Worm (Caenorhabditis elegans) whole organism, L4 larva: ENCODE data around the gene tag-314.

Source experiments
- F26F4.8 ChIP-seq: fragments of 200-800 bp; sonication (Bioruptor generic); conservative IDR thresholded peaks from 2 replicates; pipeline ENCODE4 v1.3.6; 2022; ENCODE audit warnings: missing genetic modification characterization, missing compliant biosample characterization
- F44E2.7 ChIP-seq: fragments of 200-800 bp; sonication (Bioruptor generic); IDR thresholded peaks from 2 replicates; pipeline ENCODE4 v2.1.2; 2022; ENCODE audit warnings: missing genetic modification characterization, missing compliant biosample characterization
- Y75B8A.6 ChIP-seq: fragments of 200-800 bp; sonication (Bioruptor generic); IDR thresholded peaks from 2 replicates; pipeline ENCODE4 v1.3.6; 2022; ENCODE audit warnings: missing genetic modification reagents, missing genetic modification characterization, missing compliant biosample characterization
- ZK337.2 ChIP-seq: fragments of 200-800 bp; sonication (Bioruptor generic); IDR thresholded peaks from 2 replicates; pipeline ENCODE4 v1.3.6; 2022; ENCODE audit warnings: missing genetic modification reagents, missing genetic modification characterization, missing compliant biosample characterization
- ZK546.5 ChIP-seq, 2 experiments: sonication (generic microtip); optimal IDR thresholded peaks; 2 replicates each; lab custom pipeline; 2017; ENCODE audit warnings: missing biosample characterization in 2 of 2, missing genetic modification characterization in 2 of 2
- aha-1 ChIP-seq: fragments of 150-350 bp; peaks from one replicate; lab custom pipeline; 2014; ENCODE audit warnings: missing biosample characterization, missing genetic modification characterization
- ceh-20 ChIP-seq: fragments of 200-800 bp; sonication (Bioruptor generic); IDR thresholded peaks from 2 replicates; pipeline ENCODE4 v1.3.6; 2022; ENCODE audit warnings: missing genetic modification reagents, missing genetic modification characterization, missing compliant biosample characterization
- ceh-28 ChIP-seq: fragments of 150-350 bp; optimal IDR thresholded peaks from 2 replicates; lab custom pipeline; 2014; ENCODE audit warnings: missing biosample characterization, missing genetic modification reagents, missing genetic modification characterization
- ces-1 ChIP-seq: fragments of 150-350 bp; sonication (generic microtip); optimal IDR thresholded peaks from 4 replicates; lab custom pipeline; 2014; ENCODE audit warnings: missing biosample characterization, missing genetic modification reagents, missing genetic modification characterization
- daf-16 ChIP-seq, 3 experiments: sonication (generic microtip); optimal IDR thresholded peaks; 2 replicates each; lab custom pipeline; 2016 to 2017; ENCODE audit warnings: missing genetic modification characterization in 3 of 3, missing genetic modification reagents in 3 of 3, mild to moderate bottlenecking in 2 of 3, missing compliant biosample characterization in 2 of 3, missing biosample characterization in 1 of 3, moderate library complexity in 1 of 3
- dmd-6 ChIP-seq: fragments of 200-800 bp; sonication (Bioruptor generic); IDR thresholded peaks from 2 replicates; pipeline ENCODE4 v1.3.6; 2022; ENCODE audit warnings: missing genetic modification reagents, missing genetic modification characterization, missing compliant biosample characterization
- dpl-1 ChIP-seq: fragments of 150-350 bp; optimal IDR thresholded peaks from 2 replicates; lab custom pipeline; 2014; ENCODE audit warnings: missing biosample characterization, missing genetic modification reagents, missing genetic modification characterization
- dve-1 ChIP-seq: sonication (generic microtip); optimal IDR thresholded peaks from 2 replicates; lab custom pipeline; 2017; ENCODE audit warnings: antibody characterized with exemption, mild to moderate bottlenecking, missing genetic modification characterization, missing compliant biosample characterization; ENCODE audit not compliant: insufficient read depth
- fkh-10 ChIP-seq: fragments of 150-350 bp; optimal IDR thresholded peaks from 2 replicates; lab custom pipeline; 2014; ENCODE audit warnings: missing biosample characterization, missing genetic modification reagents, missing genetic modification characterization
- hlh-11 ChIP-seq: fragments of 200-800 bp; sonication (Bioruptor generic); optimal IDR thresholded peaks from 2 replicates; lab custom pipeline; 2018; ENCODE audit warnings: mild to moderate bottlenecking, missing genetic modification characterization, missing compliant biosample characterization
- hlh-30 ChIP-seq: sonication (generic microtip); optimal IDR thresholded peaks from 2 replicates; lab custom pipeline; 2017; ENCODE audit warnings: antibody characterized with exemption, mild to moderate bottlenecking, missing genetic modification characterization, missing compliant biosample characterization; ENCODE audit not compliant: insufficient read depth
- lin-1 ChIP-seq: fragments of 200-800 bp; sonication (Bioruptor generic); IDR thresholded peaks from 2 replicates; pipeline ENCODE4 v1.3.6; 2022; ENCODE audit warnings: missing genetic modification reagents, missing genetic modification characterization, missing compliant biosample characterization
- lin-13 ChIP-seq: fragments of 150-350 bp; optimal IDR thresholded peaks from 2 replicates; lab custom pipeline; 2014; ENCODE audit warnings: missing biosample characterization, missing genetic modification reagents, missing genetic modification characterization
- lir-3 ChIP-seq: sonication (generic microtip); optimal IDR thresholded peaks from 2 replicates; lab custom pipeline; 2016; ENCODE audit warnings: mild to moderate bottlenecking, missing genetic modification characterization, missing compliant biosample characterization
- lsy-2 ChIP-seq, 2 experiments: fragments of 150-350 bp in 1 of 2; sonication (generic microtip) in 1 of 2; optimal IDR thresholded peaks; 2 replicates each; lab custom pipeline; 2014 to 2017; ENCODE audit warnings: missing biosample characterization in 2 of 2, missing genetic modification characterization in 2 of 2
- madf-9 ChIP-seq: fragments of 200-800 bp; sonication (Bioruptor generic); conservative IDR thresholded peaks from 2 replicates; pipeline ENCODE4 v1.3.6; 2022; ENCODE audit warnings: missing genetic modification reagents, missing genetic modification characterization, missing compliant biosample characterization
- mdl-1 ChIP-seq, 2 experiments: fragments of 150-350 bp in 1 of 2; sonication (generic microtip) in 1 of 2; optimal IDR thresholded peaks; 2 replicates each; lab custom pipeline; 2014 to 2017; ENCODE audit warnings: missing biosample characterization in 2 of 2, missing genetic modification characterization in 2 of 2
- mep-1 ChIP-seq: fragments of 150-350 bp; sonication (generic microtip); optimal IDR thresholded peaks from 3 replicates; lab custom pipeline; 2014; ENCODE audit warnings: missing biosample characterization, missing genetic modification characterization
- mes-2 ChIP-seq: sonication (generic microtip); optimal IDR thresholded peaks from 2 replicates; lab custom pipeline; 2016; ENCODE audit warnings: missing genotype, mild to moderate bottlenecking, missing genetic modification characterization, missing compliant biosample characterization; ENCODE audit not compliant: poor library complexity, severe bottlenecking
- nhr-10 ChIP-seq: fragments of 150-350 bp; optimal IDR thresholded peaks from 2 replicates; lab custom pipeline; 2014; ENCODE audit warnings: missing biosample characterization, missing genetic modification characterization
- nhr-28 ChIP-seq: fragments of 150-350 bp; optimal IDR thresholded peaks from 2 replicates; lab custom pipeline; 2014; ENCODE audit warnings: missing biosample characterization, missing genetic modification characterization
- nhr-41 ChIP-seq: fragments of 200-800 bp; sonication (Bioruptor generic); IDR thresholded peaks from 2 replicates; pipeline ENCODE4 v1.3.6; 2022; ENCODE audit warnings: missing genetic modification reagents, missing genetic modification characterization, missing compliant biosample characterization
- nhr-6 ChIP-seq: fragments of 150-350 bp; optimal IDR thresholded peaks from 2 replicates; lab custom pipeline; 2014; ENCODE audit warnings: missing biosample characterization, missing genetic modification characterization
- nhr-76 ChIP-seq: fragments of 150-350 bp; optimal IDR thresholded peaks from 2 replicates; lab custom pipeline; 2014; ENCODE audit warnings: missing biosample characterization, missing genetic modification characterization
- nhr-77 ChIP-seq: fragments of 150-350 bp; optimal IDR thresholded peaks from 2 replicates; lab custom pipeline; 2014; ENCODE audit warnings: missing biosample characterization, missing genetic modification characterization
- pha-4 ChIP-seq, 2 experiments: fragments of 150-350 bp in 1 of 2; fragments of 200-800 bp in 1 of 2; sonication (Bioruptor generic) in 1 of 2; IDR thresholded peaks in 1 of 2; optimal IDR thresholded peaks in 1 of 2; 2 replicates each; pipeline versions ENCODE4 v1.3.6 to Lab custom; 2014 to 2022; ENCODE audit warnings: missing genetic modification characterization in 2 of 2, missing genetic modification reagents in 2 of 2, missing biosample characterization in 1 of 2, missing compliant biosample characterization in 1 of 2
- php-3 ChIP-seq: fragments of 200-800 bp; sonication (Bioruptor generic); IDR thresholded peaks from 2 replicates; pipeline ENCODE4 v1.3.6; 2022; ENCODE audit warnings: missing genetic modification reagents, missing genetic modification characterization, missing compliant biosample characterization
- pqm-1 ChIP-seq: sonication (generic microtip); optimal IDR thresholded peaks from 2 replicates; lab custom pipeline; 2017; ENCODE audit warnings: missing biosample characterization, missing genetic modification characterization
- sdz-12 ChIP-seq: fragments of 200-800 bp; sonication (Bioruptor generic); optimal IDR thresholded peaks from 2 replicates; lab custom pipeline; 2018; ENCODE audit warnings: mild to moderate bottlenecking, missing genetic modification characterization, missing compliant biosample characterization
- snpc-1.2 ChIP-seq: fragments of 200-800 bp; sonication (Bioruptor generic); IDR thresholded peaks from 2 replicates; pipeline ENCODE4 v1.3.6; 2022; ENCODE audit warnings: missing genetic modification reagents, missing genetic modification characterization, missing compliant biosample characterization
- spr-3 ChIP-seq: fragments of 200-800 bp; sonication (Bioruptor generic); optimal IDR thresholded peaks from 2 replicates; lab custom pipeline; 2018; ENCODE audit warnings: mild to moderate bottlenecking, missing genetic modification characterization, missing compliant biosample characterization
- unc-62 ChIP-seq, 3 experiments: fragments of 150-350 bp in 1 of 3; sonication (generic microtip); optimal IDR thresholded peaks in 2 of 3; peaks in 1 of 3; 1 replicate in 1 of 3; 2 replicates in 2 of 3; lab custom pipeline; 2014 to 2017; ENCODE audit warnings: missing biosample characterization in 3 of 3, missing genetic modification characterization in 3 of 3, missing genetic modification reagents in 3 of 3, missing genotype in 1 of 3
- zip-11 ChIP-seq: fragments of 200-800 bp; sonication (Bioruptor generic); IDR thresholded peaks from 2 replicates; pipeline ENCODE4 v1.3.6; 2022; ENCODE audit warnings: missing genetic modification characterization, missing compliant biosample characterization

tag-314 gene

DNA sequence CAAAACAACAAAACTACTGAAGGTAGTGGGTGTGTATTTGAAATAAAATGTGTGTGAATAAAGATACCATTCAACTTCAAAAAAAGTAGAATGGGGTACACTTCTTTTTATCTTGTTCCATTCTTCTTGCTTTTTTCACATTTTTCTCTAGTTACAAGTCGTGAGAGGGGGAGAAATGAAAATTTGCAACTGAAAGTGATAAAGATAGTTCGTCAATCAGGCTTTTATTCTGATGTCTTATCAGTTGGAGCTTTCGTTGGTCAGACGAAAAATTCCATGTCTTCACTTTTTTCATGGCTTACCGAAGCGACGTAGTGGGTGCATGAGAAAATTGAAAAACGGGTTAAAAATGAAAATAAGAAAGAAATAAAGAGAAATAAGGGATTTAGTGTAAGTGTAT lies 5.2 kb upstream of the tag-314 start, which contains the start of gene Y32F6A.4:
Gene Y32F6A.4, minus strand, starts transcription at position 347 of the 400 bp plus-strand sequence.
- TF ChIP-seq pqm-1 (tag; lab: Kevin White, UChicago) (peak; percentile 69), hlh-11 (tag; lab: Kevin White, UChicago) (peak; percentile 15), php-3 (GFP tag; lab: Robert Waterston, UW) (peak; percentile 17; the same call in 1 of the 2 replicates), nhr-6 (tag; lab: Kevin White, UChicago) (no peak), zip-11 (GFP tag; lab: Robert Waterston, UW) (no peak), lsy-2 (tag; optimal IDR thresholded peaks at IDR 0.05; lab: Kevin White, UChicago) (no peak), dmd-6 (peak; percentile 41; the same call in 1 of the 2 replicates), daf-16 (GFP tag; optimal IDR thresholded peaks at IDR 0.05; lab: Kevin White, UChicago) (no peak), daf-16 (tag; optimal IDR thresholded peaks at IDR 0.05; lab: Kevin White, UChicago) (peak; percentile 45), unc-62 (GFP tag; optimal IDR thresholded peaks at IDR 0.05 in 1 of 2; lab: Kevin White, UChicago) (peak in 1 of 2 experiments; percentile 81), unc-62 (tag; optimal IDR thresholded peaks at IDR 0.05; lab: Kevin White, UChicago) (no peak), nhr-28 (tag; lab: Kevin White, UChicago) (peak; percentile 39)

DNA sequence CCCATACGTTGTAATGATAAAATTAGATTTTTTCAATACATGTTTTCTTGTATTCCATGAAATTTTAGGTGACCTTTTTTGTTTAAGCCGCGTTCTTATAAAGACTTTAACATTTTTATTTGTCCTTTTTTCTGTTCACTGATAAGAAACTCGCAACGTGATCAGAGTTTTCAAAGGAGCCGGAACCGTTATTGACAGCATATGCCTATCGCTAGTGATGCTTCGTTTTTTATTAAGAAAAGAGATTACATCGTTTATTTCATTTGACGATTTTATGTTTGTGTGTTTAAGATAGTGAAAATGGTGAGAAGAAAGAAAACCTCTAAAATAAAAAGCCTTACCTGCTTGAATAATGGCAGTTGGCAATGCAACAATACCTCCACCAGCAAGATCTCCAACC lies 4.1 kb upstream of the tag-314 start:
- TF ChIP-seq sdz-12 (GFP tag; lab: Kevin White, UChicago) (no peak), hlh-30 (tag; lab: Kevin White, UChicago) (peak; percentile 31), dmd-6 (peak; percentile 89), pha-4 (GFP tag; IDR thresholded peaks at IDR 0.05; lab: Robert Waterston, UW) (peak; percentile 34; the same call in 1 of the 2 replicates), pha-4 (tag; optimal IDR thresholded peaks at IDR 0.05; lab: Kevin White, UChicago) (no peak), nhr-28 (tag; lab: Kevin White, UChicago) (peak; percentile 87), daf-16 (GFP tag; optimal IDR thresholded peaks at IDR 0.05; lab: Kevin White, UChicago) (peak in 1 of 2 experiments; percentile 6), daf-16 (tag; optimal IDR thresholded peaks at IDR 0.05; lab: Kevin White, UChicago) (peak; percentile 91), snpc-1.2 (no peak), dve-1 (tag; lab: Kevin White, UChicago) (peak; percentile 88), lir-3 (tag; lab: Kevin White, UChicago) (no peak), nhr-77 (tag; lab: Kevin White, UChicago) (peak; percentile 61), nhr-76 (tag; lab: Kevin White, UChicago) (no peak), php-3 (GFP tag; lab: Robert Waterston, UW) (peak; percentile 89), mdl-1 (tag; optimal IDR thresholded peaks at IDR 0.05; lab: Kevin White, UChicago) (peak in 1 of 2 experiments; percentile 64), hlh-11 (tag; lab: Kevin White, UChicago) (peak; percentile 74), ceh-20 (GFP tag; lab: Robert Waterston, UW) (0 out of 2 replicates have a peak, but pooled peaks have one; percentile 17), lin-1 (peak; percentile 56; the same call in 1 of the 2 replicates), lin-13 (GFP tag; lab: Kevin White, UChicago) (no peak), ceh-28 (tag; lab: Kevin White, UChicago) (no peak), spr-3 (GFP tag; lab: Kevin White, UChicago) (no peak), pqm-1 (tag; lab: Kevin White, UChicago) (peak; percentile 99)

DNA sequence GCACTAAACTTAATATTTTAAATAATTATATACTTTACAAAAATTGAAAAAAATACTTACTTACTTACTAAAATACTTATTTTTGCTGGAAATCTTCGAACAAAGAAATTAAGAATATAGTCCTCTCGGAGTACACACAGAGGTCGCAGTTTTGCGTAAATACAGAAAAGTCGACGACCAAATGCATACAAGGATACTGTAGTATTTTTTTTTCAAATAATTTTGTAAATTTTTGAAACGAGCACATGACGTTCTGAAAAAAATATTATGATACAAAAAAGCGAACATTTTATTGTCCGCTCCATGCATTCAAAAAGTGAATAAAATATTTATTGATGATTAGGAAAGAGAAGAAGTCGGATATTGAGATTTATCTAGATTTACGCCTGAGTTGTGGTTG lies 2.3 kb downstream of the tag-314 start, which contains the start of gene apc-10:
Gene apc-10, minus strand, starts transcription at position 101 of the 400 bp plus-strand sequence.
- no peak for TF ChIP-seq mes-2 (tag; lab: Kevin White, UChicago)
- TF ChIP-seq nhr-77 (tag; lab: Kevin White, UChicago) = no peak
- no peak for TF ChIP-seq nhr-28 (tag; lab: Kevin White, UChicago)
- TF ChIP-seq F44E2.7 (GFP tag; lab: Robert Waterston, UW) = no peak
- no peak for TF ChIP-seq nhr-41
- TF ChIP-seq fkh-10 (GFP tag; lab: Kevin White, UChicago) = no peak
- TF ChIP-seq ZK546.5 (tag; optimal IDR thresholded peaks at IDR 0.05; lab: Kevin White, UChicago) = no peak
- no peak for TF ChIP-seq ceh-20 (GFP tag; lab: Robert Waterston, UW)
- no peak for TF ChIP-seq dpl-1 (GFP tag; lab: Kevin White, UChicago)
- TF ChIP-seq mep-1 (tag; lab: Kevin White, UChicago) = no peak
- no peak for TF ChIP-seq aha-1 (tag; lab: Kevin White, UChicago)
- TF ChIP-seq madf-9 (GFP tag; lab: Robert Waterston, UW) = no peak
- TF ChIP-seq F26F4.8 (GFP tag; lab: Robert Waterston, UW) = no peak
- no peak for TF ChIP-seq snpc-1.2
- TF ChIP-seq lir-3 (tag; lab: Kevin White, UChicago) = no peak
- no peak for TF ChIP-seq ces-1 (GFP tag; lab: Kevin White, UChicago)
- TF ChIP-seq Y75B8A.6 (GFP tag; lab: Robert Waterston, UW) = no peak
- TF ChIP-seq nhr-10 (tag; lab: Kevin White, UChicago) = no peak
- TF ChIP-seq ZK337.2 (GFP tag; lab: Robert Waterston, UW) = no peak
